Worm (Caenorhabditis elegans): ENCODE data around the gene T28D9.1.

T28D9.1 gene

ce11 chrII:6448189-6448588 lies 44.0 kb upstream of the T28D9.1 start:
- TF ChIP-seq unc-39 (tag; optimal IDR thresholded peaks at IDR 0.05), result no peak
- peak; percentile 33 for TF ChIP-seq sma-9 (GFP tag; optimal IDR thresholded peaks at IDR 0.05)
- no peak for TF ChIP-seq sma-9 (tag; optimal IDR thresholded peaks at IDR 0.05)
- TF ChIP-seq nhr-129 (tag; optimal IDR thresholded peaks at IDR 0.05), result peak; percentile 37
- TF ChIP-seq sma-3 (GFP tag; optimal IDR thresholded peaks at IDR 0.05), result peak; percentile 32
- peak; percentile 40 for TF ChIP-seq nhr-25 (tag; optimal IDR thresholded peaks at IDR 0.05)
- TF ChIP-seq ceh-82 (tag; optimal IDR thresholded peaks at IDR 0.05), result no peak

ce11 chrII:6448656-6449055 lies 43.5 kb upstream of the T28D9.1 start:
- TF ChIP-seq sma-9 (GFP tag; optimal IDR thresholded peaks at IDR 0.05) (no peak), sma-9 (tag; optimal IDR thresholded peaks at IDR 0.05) (no peak), nhr-25 (tag; optimal IDR thresholded peaks at IDR 0.05) (peak; percentile 47), skn-1 (tag; optimal IDR thresholded peaks at IDR 0.05) (no peak), fos-1 (tag; optimal IDR thresholded peaks at IDR 0.05) (peak; percentile 59), crh-2 (tag; optimal IDR thresholded peaks at IDR 0.05) (peak; percentile 27)

ce11 chrII:6449656-6450055 lies 42.5 kb upstream of the T28D9.1 start, which contains the start of gene nhr-22:
TSS of gene nhr-22 (minus strand) at chrII:6449792.
- TF ChIP-seq fos-1 (tag; optimal IDR thresholded peaks at IDR 0.05), result peak; percentile 62
- no peak for TF ChIP-seq unc-62 (GFP tag; optimal IDR thresholded peaks at IDR 0.05)
- TF ChIP-seq gmeb-1 (tag; optimal IDR thresholded peaks at IDR 0.05), result no peak
- peak; percentile 24 for TF ChIP-seq blmp-1 (tag; optimal IDR thresholded peaks at IDR 0.05; ENCODE audit: insufficient read depth)

- TF ChIP-seq lsy-2 (tag; optimal IDR thresholded peaks at IDR 0.05) (peak in 1 of 2 experiments; percentile 76), C34F6.9 (tag; optimal IDR thresholded peaks at IDR 0.05) (peak; percentile 78), crh-2 (tag; optimal IDR thresholded peaks at IDR 0.05) (peak; percentile 44), elt-3 (tag; optimal IDR thresholded peaks at IDR 0.05) (no peak), F13H6.1 (tag; optimal IDR thresholded peaks at IDR 0.05) (peak; percentile 30), lin-13 (GFP tag; optimal IDR thresholded peaks at IDR 0.05) (peak; percentile 55), nhr-129 (tag; optimal IDR thresholded peaks at IDR 0.05) (peak; percentile 79), lin-11 (tag; optimal IDR thresholded peaks at IDR 0.05) (peak; percentile 9), fos-1 (tag; optimal IDR thresholded peaks at IDR 0.05) (peak; percentile 8), unc-55 (GFP tag; optimal IDR thresholded peaks at IDR 0.05) (peak; percentile 74), blmp-1 (tag; optimal IDR thresholded peaks at IDR 0.05; ENCODE audit: insufficient read depth) (no peak), sma-9 (GFP tag; optimal IDR thresholded peaks at IDR 0.05) (peak; percentile 33), sma-9 (tag; optimal IDR thresholded peaks at IDR 0.05) (no peak), mab-5 (tag; optimal IDR thresholded peaks at IDR 0.05) (peak; percentile 31), Y55F3AM.14 (GFP tag; optimal IDR thresholded peaks at IDR 0.05) (no peak), snpc-4 (tag; optimal IDR thresholded peaks at IDR 0.05) (peak; percentile 14), nhr-10 (tag; optimal IDR thresholded peaks at IDR 0.05) (no peak), nhr-21 (tag; optimal IDR thresholded peaks at IDR 0.05) (peak; percentile 2)
These were observed 38.8 kb upstream of the T28D9.1 start, which contains the start of gene atg-16.2 for ce11 chrII:6453341-6453806. TSS of gene atg-16.2 (minus strand) at chrII:6453391.

ce11 chrII:6454671-6455070 lies 37.5 kb upstream of the T28D9.1 start, which contains the start of gene aptf-1:
TSS of gene aptf-1 (plus strand) at chrII:6454971.
- TF ChIP-seq mdl-1 (tag; optimal IDR thresholded peaks at IDR 0.05) (no peak), sem-4 (tag; optimal IDR thresholded peaks at IDR 0.05) (no peak), nhr-129 (tag; optimal IDR thresholded peaks at IDR 0.05) (no peak), C34F6.9 (tag; optimal IDR thresholded peaks at IDR 0.05) (no peak), blmp-1 (tag; optimal IDR thresholded peaks at IDR 0.05; ENCODE audit: insufficient read depth) (no peak), zag-1 (tag; optimal IDR thresholded peaks at IDR 0.05) (no peak), unc-55 (GFP tag; optimal IDR thresholded peaks at IDR 0.05) (no peak), egl-27 (tag; optimal IDR thresholded peaks at IDR 0.05) (no peak), R02D3.7 (tag; optimal IDR thresholded peaks at IDR 0.05) (no peak), ceh-82 (tag; optimal IDR thresholded peaks at IDR 0.05) (no peak)

ce11 chrII:6469340-6469739 lies 22.9 kb upstream of the T28D9.1 start:
- peak; percentile 56 for TF ChIP-seq fos-1 (tag; optimal IDR thresholded peaks at IDR 0.05)
- TF ChIP-seq unc-55 (GFP tag; optimal IDR thresholded peaks at IDR 0.05), result no peak

All from whole organism, L2 larva.